Fruit fly (Drosophila melanogaster): ENCODE measurements around the gene CG32829.

- TF ChIP-seq Sin3A (optimal IDR thresholded peaks at IDR 0.05) (no peak), insv (optimal IDR thresholded peaks at IDR 0.05) (no peak), psq (optimal IDR thresholded peaks at IDR 0.05) (no peak), h (optimal IDR thresholded peaks at IDR 0.05) (no peak)
Measured at dm6 chr2L:6941731-6942130, 25.5 kb upstream of the CG32829 start.

All from Kc167 (cell line).